Worm (Caenorhabditis elegans) whole organism, L1 larva: Measurements from ENCODE around the gene zip-2.

Experiments
- C04F5.9 ChIP-seq: sonication (generic microtip); optimal IDR thresholded peaks from 2 replicates; lab custom pipeline; 2016; ENCODE audit warnings: missing genetic modification characterization, missing compliant biosample characterization
- C16A3.4 ChIP-seq: fragments of 150-350 bp; optimal IDR thresholded peaks from 2 replicates; lab custom pipeline; 2014; ENCODE audit warnings: missing biosample characterization, missing genetic modification characterization
- C34B4.2 ChIP-seq: sonication (generic microtip); optimal IDR thresholded peaks from 2 replicates; lab custom pipeline; 2017; ENCODE audit warnings: mild to moderate bottlenecking, missing genetic modification characterization, missing compliant biosample characterization
- F16B12.6 ChIP-seq: fragments of 150-350 bp; optimal IDR thresholded peaks from 2 replicates; lab custom pipeline; 2014; ENCODE audit warnings: missing biosample characterization, missing genetic modification characterization
- aha-1 ChIP-seq: fragments of 150-350 bp; optimal IDR thresholded peaks from 2 replicates; lab custom pipeline; 2014; ENCODE audit warnings: missing biosample characterization, missing genetic modification characterization
- ama-1 ChIP-seq: fragments of 150-350 bp; optimal IDR thresholded peaks from 2 replicates; lab custom pipeline; 2014
- blmp-1 ChIP-seq: fragments of 150-350 bp; optimal IDR thresholded peaks from 2 replicates; lab custom pipeline; 2014; ENCODE audit warnings: missing biosample characterization, missing genetic modification characterization
- ceh-82 ChIP-seq, 3 experiments: fragments of 150-350 bp in 1 of 3; sonication (generic microtip) in 2 of 3; optimal IDR thresholded peaks; 2 replicates each; lab custom pipeline; 2014 to 2017; ENCODE audit warnings: missing biosample characterization in 3 of 3, missing genetic modification characterization in 3 of 3
- ceh-88 ChIP-seq: fragments of 200-800 bp; sonication (Bioruptor generic); IDR thresholded peaks from 2 replicates; pipeline ENCODE4 v1.3.6; 2022; ENCODE audit warnings: missing genetic modification characterization, missing compliant biosample characterization
- ceh-90 ChIP-seq: sonication (generic microtip); optimal IDR thresholded peaks from 2 replicates; lab custom pipeline; 2016; ENCODE audit warnings: missing genetic modification characterization, missing compliant biosample characterization
- dpl-1 ChIP-seq, 3 experiments: fragments of 150-350 bp in 2 of 3; sonication (generic microtip) in 1 of 3; optimal IDR thresholded peaks; 2 replicates each; lab custom pipeline; 2014 to 2017; ENCODE audit warnings: missing biosample characterization in 3 of 3, missing genetic modification characterization in 3 of 3, missing genetic modification reagents in 3 of 3
- dsc-1 ChIP-seq: sonication (generic microtip); optimal IDR thresholded peaks from 2 replicates; lab custom pipeline; 2016; ENCODE audit warnings: mild to moderate bottlenecking, missing genetic modification characterization, missing compliant biosample characterization
- egl-13 ChIP-seq: sonication (generic microtip); optimal IDR thresholded peaks from 2 replicates; lab custom pipeline; 2016; ENCODE audit warnings: missing genotype, missing genetic modification reagents, missing genetic modification characterization, missing compliant biosample characterization
- egl-27 ChIP-seq, 2 experiments: fragments of 150-350 bp in 1 of 2; sonication (generic microtip); optimal IDR thresholded peaks; 3 replicates each; lab custom pipeline; 2017 to 2018; ENCODE audit warnings: missing biosample characterization in 2 of 2, missing genetic modification characterization in 2 of 2, missing genetic modification reagents in 2 of 2
- fkh-4 ChIP-seq: sonication (generic microtip); optimal IDR thresholded peaks from 2 replicates; lab custom pipeline; 2016; ENCODE audit warnings: missing compliant biosample characterization, missing genetic modification characterization, borderline replicate concordance
- fkh-8 ChIP-seq: sonication (generic microtip); optimal IDR thresholded peaks from 2 replicates; lab custom pipeline; 2016; ENCODE audit warnings: mild to moderate bottlenecking, missing genetic modification characterization, missing compliant biosample characterization
- fos-1 ChIP-seq: fragments of 150-350 bp; optimal IDR thresholded peaks from 2 replicates; lab custom pipeline; 2014; ENCODE audit warnings: missing biosample characterization, missing genetic modification characterization
- grh-1 ChIP-seq: fragments of 200-800 bp; sonication (Bioruptor generic); IDR thresholded peaks from 2 replicates; pipeline ENCODE4 v1.3.6; 2022; ENCODE audit warnings: missing genetic modification reagents, missing genetic modification characterization, missing compliant biosample characterization
- hlh-17 ChIP-seq: fragments of 200-800 bp; sonication (Bioruptor generic); optimal IDR thresholded peaks from 2 replicates; lab custom pipeline; 2018; ENCODE audit warnings: missing genetic modification characterization, mild to moderate bottlenecking, missing compliant biosample characterization, moderate library complexity, borderline replicate concordance
- hlh-4 ChIP-seq: sonication (generic microtip); optimal IDR thresholded peaks from 2 replicates; lab custom pipeline; 2016; ENCODE audit warnings: mild to moderate bottlenecking, missing genetic modification characterization, missing compliant biosample characterization
- irx-1 ChIP-seq: sonication (generic microtip); optimal IDR thresholded peaks from 2 replicates; lab custom pipeline; 2016; ENCODE audit warnings: missing genetic modification characterization, missing compliant biosample characterization
- isw-1 ChIP-seq: fragments of 200-800 bp; sonication (Bioruptor generic); IDR thresholded peaks from 2 replicates; pipeline ENCODE4 v1.3.6; 2022; ENCODE audit warnings: missing genetic modification characterization, missing compliant biosample characterization
- jun-1 ChIP-seq: fragments of 150-350 bp; optimal IDR thresholded peaks from 2 replicates; lab custom pipeline; 2014; ENCODE audit warnings: missing biosample characterization, missing genetic modification reagents, missing genetic modification characterization
- lin-13 ChIP-seq: fragments of 150-350 bp; optimal IDR thresholded peaks from 2 replicates; lab custom pipeline; 2014; ENCODE audit warnings: missing biosample characterization, missing genetic modification reagents, missing genetic modification characterization
- lin-15B ChIP-seq: fragments of 150-350 bp; sonication (generic microtip); optimal IDR thresholded peaks from 3 replicates; lab custom pipeline; 2014; ENCODE audit warnings: missing biosample characterization, missing genetic modification characterization
- mab-9 ChIP-seq: fragments of 200-800 bp; sonication (Bioruptor generic); IDR thresholded peaks from 2 replicates; pipeline ENCODE4 v1.3.6; 2022; ENCODE audit warnings: missing genetic modification reagents, missing genetic modification characterization, missing compliant biosample characterization
- mef-2 ChIP-seq: fragments of 150-350 bp; optimal IDR thresholded peaks from 2 replicates; lab custom pipeline; 2014; ENCODE audit warnings: missing biosample characterization, missing genetic modification characterization
- mep-1 ChIP-seq: fragments of 150-350 bp; optimal IDR thresholded peaks from 2 replicates; lab custom pipeline; 2014; ENCODE audit warnings: missing biosample characterization, missing genetic modification characterization
- nhr-11 ChIP-seq: fragments of 150-350 bp; optimal IDR thresholded peaks from 2 replicates; lab custom pipeline; 2014; ENCODE audit warnings: missing biosample characterization, missing genetic modification characterization
- nhr-20 ChIP-seq: sonication (generic microtip); optimal IDR thresholded peaks from 2 replicates; lab custom pipeline; 2016; ENCODE audit warnings: mild to moderate bottlenecking, missing genetic modification characterization, missing compliant biosample characterization
- nhr-71 ChIP-seq: sonication (generic microtip); optimal IDR thresholded peaks from 2 replicates; lab custom pipeline; 2016; ENCODE audit warnings: mild to moderate bottlenecking, missing genetic modification characterization, moderate library complexity, missing compliant biosample characterization
- nhr-76 ChIP-seq: sonication (generic microtip); optimal IDR thresholded peaks from 2 replicates; lab custom pipeline; 2017; ENCODE audit warnings: missing biosample characterization, missing genetic modification characterization
- nhr-77 ChIP-seq: fragments of 150-350 bp; optimal IDR thresholded peaks from 2 replicates; lab custom pipeline; 2014; ENCODE audit warnings: missing biosample characterization, missing genetic modification characterization
- nhr-85 ChIP-seq: sonication (generic microtip); peaks from one replicate; lab custom pipeline; 2016; ENCODE audit warnings: missing genetic modification characterization, inconsistent platforms, missing compliant biosample characterization
- nhr-90 ChIP-seq: sonication (generic microtip); optimal IDR thresholded peaks from 2 replicates; lab custom pipeline; 2016; ENCODE audit warnings: mild to moderate bottlenecking, missing genetic modification characterization, missing compliant biosample characterization; ENCODE audit not compliant: poor library complexity
- pag-3 ChIP-seq: sonication (generic microtip); optimal IDR thresholded peaks from 2 replicates; lab custom pipeline; 2017; ENCODE audit warnings: missing genetic modification characterization, mild to moderate bottlenecking, missing compliant biosample characterization, antibody characterized with exemption, borderline replicate concordance; ENCODE audit not compliant: insufficient read depth
- pqm-1 ChIP-seq: sonication (generic microtip); optimal IDR thresholded peaks from 3 replicates; lab custom pipeline; 2017; ENCODE audit warnings: missing biosample characterization, missing genetic modification characterization
- skn-1 ChIP-seq: fragments of 150-350 bp; optimal IDR thresholded peaks from 2 replicates; lab custom pipeline; 2014; ENCODE audit warnings: missing biosample characterization, missing genetic modification characterization
- sptf-1 ChIP-seq: fragments of 150-350 bp; optimal IDR thresholded peaks from 2 replicates; lab custom pipeline; 2014; ENCODE audit warnings: missing biosample characterization, missing genetic modification characterization
- sup-37 ChIP-seq: fragments of 200-800 bp; sonication (Bioruptor generic); optimal IDR thresholded peaks from 2 replicates; lab custom pipeline; 2018; ENCODE audit warnings: mild to moderate bottlenecking, missing genetic modification characterization, missing compliant biosample characterization
- tlp-1 ChIP-seq: fragments of 150-350 bp; optimal IDR thresholded peaks from 2 replicates; lab custom pipeline; 2014; ENCODE audit warnings: missing biosample characterization, missing genetic modification characterization
- unc-130 ChIP-seq: fragments of 150-350 bp; optimal IDR thresholded peaks from 2 replicates; lab custom pipeline; 2017; ENCODE audit warnings: missing biosample characterization, missing genetic modification characterization, inconsistent platforms
- unc-30 ChIP-seq: sonication (generic microtip); optimal IDR thresholded peaks from 2 replicates; lab custom pipeline; 2017; ENCODE audit warnings: missing biosample characterization, missing genetic modification characterization
- unc-62 ChIP-seq: fragments of 150-350 bp; optimal IDR thresholded peaks from 2 replicates; lab custom pipeline; 2014; ENCODE audit warnings: missing biosample characterization, missing genetic modification reagents, missing genetic modification characterization
- unc-98 ChIP-seq: fragments of 200-800 bp; sonication (Bioruptor generic); IDR thresholded peaks from 2 replicates; pipeline ENCODE4 v1.3.6; 2022; ENCODE audit warnings: missing genetic modification characterization, missing compliant biosample characterization
- vab-15 ChIP-seq: sonication (generic microtip); optimal IDR thresholded peaks from 2 replicates; lab custom pipeline; 2017; ENCODE audit warnings: missing genotype, mild to moderate bottlenecking, missing genetic modification characterization, missing compliant biosample characterization
- ztf-11 ChIP-seq, 2 experiments: sonication (generic microtip); optimal IDR thresholded peaks; 2 replicates each; lab custom pipeline; 2016 to 2017; ENCODE audit warnings: missing genetic modification characterization in 2 of 2, missing biosample characterization in 1 of 2, missing compliant biosample characterization in 1 of 2
- ztf-4 ChIP-seq: fragments of 150-350 bp; optimal IDR thresholded peaks from 2 replicates; lab custom pipeline; 2014; ENCODE audit warnings: missing biosample characterization, missing genetic modification characterization

zip-2 gene

ce11 chrIII:845485-845884 lies 12.7 kb downstream of the zip-2 start, which contains the start of gene K02F3.2 (continued):
- TF ChIP-seq ztf-11 (tag; optimal IDR thresholded peaks at IDR 0.05; lab: Kevin White, UChicago) (no peak), unc-98 (GFP tag; lab: Robert Waterston, UW) (no peak), hlh-17 (no peak), skn-1 (tag; lab: Kevin White, UChicago) (peak; percentile 7), ceh-90 (tag; lab: Kevin White, UChicago) (peak; percentile 11), C16A3.4 (peak; percentile 59), vab-15 (tag; lab: Kevin White, UChicago) (no peak), lin-13 (no peak), fkh-8 (tag; lab: Kevin White, UChicago) (peak; percentile 12), dpl-1 (GFP tag; optimal IDR thresholded peaks at IDR 0.05; lab: Kevin White, UChicago) (peak; percentile 85 to 91 (median 89)), lin-15B (tag; lab: Kevin White, UChicago) (peak; percentile 21), sptf-1 (no peak), dsc-1 (peak; percentile 29), aha-1 (tag; lab: Kevin White, UChicago) (no peak), tlp-1 (tag; lab: Kevin White, UChicago) (no peak), nhr-76 (tag; lab: Kevin White, UChicago) (no peak), irx-1 (tag; lab: Kevin White, UChicago) (no peak), hlh-4 (tag; lab: Kevin White, UChicago) (no peak), sup-37 (GFP tag; lab: Kevin White, UChicago) (no peak), unc-130 (tag; lab: Kevin White, UChicago) (peak; percentile 1), nhr-77 (tag; lab: Kevin White, UChicago) (no peak), fkh-4 (tag; lab: Kevin White, UChicago) (no peak), egl-13 (no peak), ztf-4 (tag; lab: Kevin White, UChicago) (no peak), mab-9 (GFP tag; lab: Robert Waterston, UW) (no peak), mep-1 (tag; lab: Kevin White, UChicago) (peak; percentile 51), fos-1 (tag; lab: Kevin White, UChicago) (peak; percentile 11), nhr-11 (tag; lab: Kevin White, UChicago) (no peak), pqm-1 (no peak), nhr-20 (peak; percentile 64), C04F5.9 (tag; lab: Kevin White, UChicago) (no peak), blmp-1 (tag; lab: Kevin White, UChicago) (peak; percentile 23), ceh-88 (GFP tag; lab: Robert Waterston, UW) (no peak), F16B12.6 (tag; lab: Kevin White, UChicago) (no peak), ama-1 (no peak), grh-1 (GFP tag; lab: Robert Waterston, UW) (no peak), C34B4.2 (tag; lab: Kevin White, UChicago) (no peak)
- TF ChIP-seq, all 84 proteins: peak for 31

ce11 chrIII:852296-852695 lies 19.5 kb downstream of the zip-2 start, which contains the start of gene moma-1:
TSS of gene moma-1 (minus strand) at chrIII:852396.
- no peak for TF ChIP-seq jun-1 (tag; lab: Kevin White, UChicago)
- no peak for TF ChIP-seq nhr-77 (tag; lab: Kevin White, UChicago)
- TF ChIP-seq nhr-85 (tag; lab: Kevin White, UChicago) = peak; percentile 44
- no peak for TF ChIP-seq ceh-90 (tag; lab: Kevin White, UChicago)
- peak; percentile 18 for TF ChIP-seq nhr-90 (tag; lab: Kevin White, UChicago)
- TF ChIP-seq mep-1 (tag; lab: Kevin White, UChicago) = no peak
- TF ChIP-seq tlp-1 (tag; lab: Kevin White, UChicago) = no peak
- TF ChIP-seq nhr-71 (tag; lab: Kevin White, UChicago) = no peak

DNA sequence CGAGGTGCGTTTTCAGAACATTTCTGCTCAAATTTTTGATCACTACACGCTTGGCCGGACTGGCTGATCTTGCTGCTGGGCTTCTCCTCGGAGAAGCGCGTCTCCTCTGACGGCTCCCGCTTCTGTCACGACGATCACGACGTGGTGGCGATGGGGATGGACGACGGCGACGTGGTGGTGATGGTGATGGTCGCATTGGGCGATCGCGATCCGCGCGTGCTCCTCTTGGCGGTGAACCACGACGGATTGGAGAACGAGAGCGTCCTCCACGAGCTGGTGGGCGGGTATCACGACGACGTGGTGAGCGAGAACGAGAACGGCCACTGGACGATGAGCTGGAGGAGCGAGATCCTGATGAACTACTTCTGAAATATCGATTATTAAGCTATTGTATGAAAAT lies 20.6 kb downstream of the zip-2 start:
- TF ChIP-seq isw-1 (GFP tag; lab: Robert Waterston, UW) (no peak), egl-27 (tag; optimal IDR thresholded peaks at IDR 0.05; lab: Kevin White, UChicago) (no peak), C16A3.4 (no peak), unc-62 (no peak), unc-30 (tag; lab: Kevin White, UChicago) (no peak), pag-3 (tag; lab: Kevin White, UChicago) (no peak), mab-9 (GFP tag; lab: Robert Waterston, UW) (no peak), ztf-4 (tag; lab: Kevin White, UChicago) (no peak), dsc-1 (no peak), mef-2 (tag; lab: Kevin White, UChicago) (no peak), ceh-82 (tag; optimal IDR thresholded peaks at IDR 0.05; lab: Kevin White, UChicago) (no peak), egl-13 (no peak)
